Fruit fly (Drosophila melanogaster) whole organism, prepupa: ENCODE measurements around the gene ppk8.

Experiments
- CG11902 ChIP-seq: fragments of 200-800 bp; sonication (Bioruptor generic); optimal IDR thresholded peaks from 3 replicates; lab custom pipeline; 2016; ENCODE audit warnings: missing biosample characterization, missing genetic modification characterization
- CG9139 ChIP-seq: fragments of 200-800 bp; sonication (Bioruptor generic); optimal IDR thresholded peaks from 3 replicates; lab custom pipeline; 2017; ENCODE audit warnings: missing biosample characterization, mild to moderate bottlenecking, missing genetic modification characterization
- Smox ChIP-seq: fragments of 200-800 bp; sonication (Bioruptor generic); optimal IDR thresholded peaks from 3 replicates; lab custom pipeline; 2016; ENCODE audit warnings: missing biosample characterization, missing genetic modification characterization
- Sox102F ChIP-seq: fragments of 200-800 bp; sonication (Bioruptor generic); optimal IDR thresholded peaks from 2 replicates; lab custom pipeline; 2016; ENCODE audit warnings: missing biosample characterization, mild to moderate bottlenecking, missing genetic modification characterization
- acj6 ChIP-seq: fragments of 200-800 bp; sonication (Bioruptor generic); optimal IDR thresholded peaks from 3 replicates; lab custom pipeline; 2016; ENCODE audit warnings: missing biosample characterization, missing genetic modification characterization
- fd59A ChIP-seq: fragments of 200-800 bp; sonication (Bioruptor generic); optimal IDR thresholded peaks from 2 replicates; lab custom pipeline; 2017; ENCODE audit warnings: missing biosample characterization, mild to moderate bottlenecking, missing genetic modification characterization, missing genetic modification reagents

ppk8 gene

dm6 chrX:3594245-3594644, 36.6 kb downstream of the ppk8 start (continued):
- TF ChIP-seq acj6 (GFP tag; lab: Kevin White, UChicago) (no peak), Sox102F (GFP tag; lab: Kevin White, UChicago) (no peak), CG11902 (GFP tag; lab: Kevin White, UChicago) (no peak), Smox (GFP tag; lab: Kevin White, UChicago) (no peak), fd59A (GFP tag; lab: Kevin White, UChicago) (no peak), CG9139 (GFP tag; lab: Kevin White, UChicago) (peak; percentile 11)
